Worm (Caenorhabditis elegans): ENCODE data around the gene tag-340.

ce11 chrIII:4852025-4852424 is 48.3 kb upstream of the tag-340 start, which contains the start of gene ced-4:
- TF ChIP-seq zip-11 (GFP tag; IDR thresholded peaks at IDR 0.05) (no peak), mdl-1 (tag; optimal IDR thresholded peaks at IDR 0.05) (no peak), pha-4 (GFP tag; IDR thresholded peaks at IDR 0.05) (no peak), pha-4 (tag; optimal IDR thresholded peaks at IDR 0.05) (no peak), zag-1 (tag; optimal IDR thresholded peaks at IDR 0.05) (no peak), ceh-82 (tag; optimal IDR thresholded peaks at IDR 0.05) (no peak), unc-39 (tag; optimal IDR thresholded peaks at IDR 0.05) (no peak), lin-13 (GFP tag; optimal IDR thresholded peaks at IDR 0.05) (no peak), nhr-28 (tag; optimal IDR thresholded peaks at IDR 0.05) (no peak), nhr-11 (tag; optimal IDR thresholded peaks at IDR 0.05) (no peak), nhr-42 (GFP tag; IDR thresholded peaks at IDR 0.05) (no peak)
